Worm (Caenorhabditis elegans) whole organism, L1 larva: ENCODE measurements around the gene F28F5.6.
A peak's percentile ranks its signal among the peaks of the same experiment; 100 is the strongest.

Experiments
- C04F5.9 ChIP-seq: sonication (generic microtip); optimal IDR thresholded peaks from 2 replicates; lab custom pipeline; 2016; ENCODE audit warnings: missing genetic modification characterization, missing compliant biosample characterization
- C16A3.4 ChIP-seq: fragments of 150-350 bp; optimal IDR thresholded peaks from 2 replicates; lab custom pipeline; 2014; ENCODE audit warnings: missing biosample characterization, missing genetic modification characterization
- F16B12.6 ChIP-seq: fragments of 150-350 bp; optimal IDR thresholded peaks from 2 replicates; lab custom pipeline; 2014; ENCODE audit warnings: missing biosample characterization, missing genetic modification characterization
- blmp-1 ChIP-seq: fragments of 150-350 bp; optimal IDR thresholded peaks from 2 replicates; lab custom pipeline; 2014; ENCODE audit warnings: missing biosample characterization, missing genetic modification characterization
- dpl-1 ChIP-seq, 3 experiments: fragments of 150-350 bp in 2 of 3; sonication (generic microtip) in 1 of 3; optimal IDR thresholded peaks; 2 replicates each; lab custom pipeline; 2014 to 2017; ENCODE audit warnings: missing biosample characterization in 3 of 3, missing genetic modification characterization in 3 of 3, missing genetic modification reagents in 3 of 3
- dsc-1 ChIP-seq: sonication (generic microtip); optimal IDR thresholded peaks from 2 replicates; lab custom pipeline; 2016; ENCODE audit warnings: mild to moderate bottlenecking, missing genetic modification characterization, missing compliant biosample characterization
- efl-1 ChIP-seq, 4 experiments: fragments of 150-350 bp; optimal IDR thresholded peaks in 3 of 4; peaks in 1 of 4; 1 replicate in 1 of 4; 2 replicates in 3 of 4; lab custom pipeline; 2014; ENCODE audit warnings: missing biosample characterization in 2 of 4, missing genetic modification characterization in 2 of 4, missing genetic modification reagents in 2 of 4
- elt-2 ChIP-seq: sonication (generic microtip); optimal IDR thresholded peaks from 2 replicates; lab custom pipeline; 2016; ENCODE audit warnings: missing genetic modification characterization, mild to moderate bottlenecking, inconsistent platforms, missing compliant biosample characterization, missing genetic modification reagents
- elt-3 ChIP-seq, 6 experiments: fragments of 150-350 bp in 1 of 6; sonication (generic microtip); optimal IDR thresholded peaks; 2 replicates each; lab custom pipeline; 2017 to 2018; ENCODE audit warnings: missing biosample characterization in 6 of 6, missing genetic modification characterization in 6 of 6, inconsistent platforms in 1 of 6
- ets-5 ChIP-seq: fragments of 200-800 bp; sonication (Bioruptor generic); IDR thresholded peaks from 2 replicates; pipeline ENCODE4 v1.3.6; 2022; ENCODE audit warnings: missing genetic modification characterization, missing compliant biosample characterization
- fkh-4 ChIP-seq: sonication (generic microtip); optimal IDR thresholded peaks from 2 replicates; lab custom pipeline; 2016; ENCODE audit warnings: missing compliant biosample characterization, missing genetic modification characterization, borderline replicate concordance
- hpl-2 ChIP-seq: fragments of 150-350 bp; optimal IDR thresholded peaks from 2 replicates; lab custom pipeline; 2014; ENCODE audit warnings: missing biosample characterization, missing genetic modification reagents, missing genetic modification characterization
- jun-1 ChIP-seq: fragments of 150-350 bp; optimal IDR thresholded peaks from 2 replicates; lab custom pipeline; 2014; ENCODE audit warnings: missing biosample characterization, missing genetic modification reagents, missing genetic modification characterization
- lin-35 ChIP-seq, 2 experiments: fragments of 150-350 bp; optimal IDR thresholded peaks; 2 replicates each; lab custom pipeline; 2014; ENCODE audit warnings: missing biosample characterization in 2 of 2, missing genetic modification characterization in 2 of 2, missing genetic modification reagents in 2 of 2
- lsy-2 ChIP-seq, 2 experiments: fragments of 150-350 bp; optimal IDR thresholded peaks; 2 replicates each; lab custom pipeline; 2014; ENCODE audit warnings: missing biosample characterization in 2 of 2, missing genetic modification characterization in 2 of 2
- mdl-1 ChIP-seq, 2 experiments: fragments of 150-350 bp; optimal IDR thresholded peaks; 2 replicates each; lab custom pipeline; 2014 to 2017; ENCODE audit warnings: missing biosample characterization in 2 of 2, missing genetic modification characterization in 2 of 2, inconsistent platforms in 1 of 2
- mef-2 ChIP-seq: fragments of 150-350 bp; optimal IDR thresholded peaks from 2 replicates; lab custom pipeline; 2014; ENCODE audit warnings: missing biosample characterization, missing genetic modification characterization
- mep-1 ChIP-seq: fragments of 150-350 bp; optimal IDR thresholded peaks from 2 replicates; lab custom pipeline; 2014; ENCODE audit warnings: missing biosample characterization, missing genetic modification characterization
- nhr-19 ChIP-seq: fragments of 200-800 bp; sonication (Bioruptor generic); conservative IDR thresholded peaks from 2 replicates; pipeline ENCODE4 v1.3.6; 2022; ENCODE audit warnings: missing genetic modification characterization, missing compliant biosample characterization
- nhr-20 ChIP-seq: sonication (generic microtip); optimal IDR thresholded peaks from 2 replicates; lab custom pipeline; 2016; ENCODE audit warnings: mild to moderate bottlenecking, missing genetic modification characterization, missing compliant biosample characterization
- nhr-47 ChIP-seq: sonication (generic microtip); optimal IDR thresholded peaks from 2 replicates; lab custom pipeline; 2016; ENCODE audit warnings: mild to moderate bottlenecking, missing genetic modification characterization, moderate library complexity, missing compliant biosample characterization
- nhr-71 ChIP-seq: sonication (generic microtip); optimal IDR thresholded peaks from 2 replicates; lab custom pipeline; 2016; ENCODE audit warnings: mild to moderate bottlenecking, missing genetic modification characterization, moderate library complexity, missing compliant biosample characterization
- nhr-77 ChIP-seq: fragments of 150-350 bp; optimal IDR thresholded peaks from 2 replicates; lab custom pipeline; 2014; ENCODE audit warnings: missing biosample characterization, missing genetic modification characterization
- nhr-84 ChIP-seq: sonication (generic microtip); optimal IDR thresholded peaks from 2 replicates; lab custom pipeline; 2017; ENCODE audit warnings: missing biosample characterization, missing genetic modification characterization
- nhr-85 ChIP-seq: sonication (generic microtip); peaks from one replicate; lab custom pipeline; 2016; ENCODE audit warnings: missing genetic modification characterization, inconsistent platforms, missing compliant biosample characterization
- nhr-90 ChIP-seq: sonication (generic microtip); optimal IDR thresholded peaks from 2 replicates; lab custom pipeline; 2016; ENCODE audit warnings: mild to moderate bottlenecking, missing genetic modification characterization, missing compliant biosample characterization; ENCODE audit not compliant: poor library complexity
- pag-3 ChIP-seq: sonication (generic microtip); optimal IDR thresholded peaks from 2 replicates; lab custom pipeline; 2017; ENCODE audit warnings: missing genetic modification characterization, mild to moderate bottlenecking, missing compliant biosample characterization, antibody characterized with exemption, borderline replicate concordance; ENCODE audit not compliant: insufficient read depth
- rnt-1 ChIP-seq: sonication (generic microtip); optimal IDR thresholded peaks from 2 replicates; lab custom pipeline; 2016; ENCODE audit warnings: mild to moderate bottlenecking, missing genetic modification characterization, moderate library complexity, missing compliant biosample characterization
- skn-1 ChIP-seq: fragments of 150-350 bp; optimal IDR thresholded peaks from 2 replicates; lab custom pipeline; 2014; ENCODE audit warnings: missing biosample characterization, missing genetic modification characterization
- snu-23 ChIP-seq: sonication (generic microtip); optimal IDR thresholded peaks from 2 replicates; lab custom pipeline; 2016; ENCODE audit warnings: missing genetic modification characterization, missing compliant biosample characterization
- swsn-7 ChIP-seq: sonication (generic microtip); optimal IDR thresholded peaks from 2 replicates; lab custom pipeline; 2016; ENCODE audit warnings: missing genetic modification characterization, missing compliant biosample characterization
- tbx-2 ChIP-seq: sonication (generic microtip); optimal IDR thresholded peaks from 2 replicates; lab custom pipeline; 2016; ENCODE audit warnings: missing genetic modification characterization, missing compliant biosample characterization
- unc-130 ChIP-seq: fragments of 150-350 bp; optimal IDR thresholded peaks from 2 replicates; lab custom pipeline; 2017; ENCODE audit warnings: missing biosample characterization, missing genetic modification characterization, inconsistent platforms
- unc-30 ChIP-seq: sonication (generic microtip); optimal IDR thresholded peaks from 2 replicates; lab custom pipeline; 2017; ENCODE audit warnings: missing biosample characterization, missing genetic modification characterization
- unc-98 ChIP-seq: fragments of 200-800 bp; sonication (Bioruptor generic); IDR thresholded peaks from 2 replicates; pipeline ENCODE4 v1.3.6; 2022; ENCODE audit warnings: missing genetic modification characterization, missing compliant biosample characterization
- vab-15 ChIP-seq: sonication (generic microtip); optimal IDR thresholded peaks from 2 replicates; lab custom pipeline; 2017; ENCODE audit warnings: missing genotype, mild to moderate bottlenecking, missing genetic modification characterization, missing compliant biosample characterization
- xbp-1 ChIP-seq: sonication (generic microtip); optimal IDR thresholded peaks from 2 replicates; lab custom pipeline; 2016; ENCODE audit warnings: missing genetic modification characterization, missing compliant biosample characterization
- ztf-11 ChIP-seq, 2 experiments: sonication (generic microtip); optimal IDR thresholded peaks; 2 replicates each; lab custom pipeline; 2016 to 2017; ENCODE audit warnings: missing genetic modification characterization in 2 of 2, missing biosample characterization in 1 of 2, missing compliant biosample characterization in 1 of 2

The F28F5.6 gene

DNA sequence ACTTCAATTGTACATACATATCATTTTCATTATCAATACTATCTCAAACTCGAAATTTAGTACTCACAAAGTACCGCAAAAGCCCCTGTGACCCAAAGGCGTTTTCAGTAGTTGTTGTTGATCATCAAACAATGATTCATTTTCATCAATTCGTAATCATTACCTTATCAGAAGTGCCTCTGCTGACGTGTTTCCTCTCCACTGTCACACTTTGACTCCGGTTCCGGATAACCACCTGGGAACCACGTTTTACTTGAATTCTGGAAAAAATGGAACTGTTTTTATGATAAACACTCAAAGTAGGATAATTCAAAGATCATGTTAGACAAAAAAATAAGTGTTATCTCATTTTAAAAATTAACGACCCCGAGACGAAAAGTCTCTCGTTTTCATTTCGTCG is 1.1 kb downstream of the F28F5.6 start:
- TF ChIP-seq ets-5 (GFP tag; lab: Robert Waterston, UW), result no peak
- peak; percentile 74 for TF ChIP-seq elt-2 (tag; lab: Kevin White, UChicago)
- TF ChIP-seq dsc-1 (tag; lab: Kevin White, UChicago), result no peak

DNA sequence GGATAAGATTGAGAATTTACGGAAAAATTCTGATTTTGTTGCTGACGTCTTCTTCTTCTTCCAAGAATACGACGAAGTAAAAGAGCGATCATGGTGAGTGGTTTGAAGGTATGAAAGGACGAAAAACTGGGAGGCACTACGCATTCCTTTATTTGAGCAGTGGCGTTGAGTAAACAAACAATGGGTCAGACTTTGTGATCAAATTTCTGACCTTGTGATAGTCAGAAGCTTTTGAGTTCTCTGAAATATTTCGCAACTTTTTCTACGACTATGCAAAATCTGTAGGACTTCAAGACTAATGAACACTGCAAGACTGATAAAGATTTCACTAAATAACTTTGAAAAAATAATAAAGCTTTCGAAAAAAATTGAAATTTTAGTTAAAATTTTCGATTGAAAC is 2.2 kb downstream of the F28F5.6 start, which contains the start of gene F28F5.4:
Gene F28F5.4 (minus strand): TSS at position 104 of the 400 bp plus-strand sequence.
- TF ChIP-seq nhr-85, result peak; percentile 16
- no peak for TF ChIP-seq unc-30 (tag; lab: Kevin White, UChicago)
- no peak for TF ChIP-seq C04F5.9
- no peak for TF ChIP-seq elt-2 (tag; lab: Kevin White, UChicago)
- TF ChIP-seq fkh-4 (tag; lab: Kevin White, UChicago), result no peak
- TF ChIP-seq efl-1 (optimal IDR thresholded peaks at IDR 0.05; lab: Kevin White, UChicago), result no peak
- peak in 1 of 2 experiments; percentile 83 for TF ChIP-seq efl-1 (GFP tag; optimal IDR thresholded peaks at IDR 0.05 in 1 of 2; lab: Kevin White, UChicago)

DNA sequence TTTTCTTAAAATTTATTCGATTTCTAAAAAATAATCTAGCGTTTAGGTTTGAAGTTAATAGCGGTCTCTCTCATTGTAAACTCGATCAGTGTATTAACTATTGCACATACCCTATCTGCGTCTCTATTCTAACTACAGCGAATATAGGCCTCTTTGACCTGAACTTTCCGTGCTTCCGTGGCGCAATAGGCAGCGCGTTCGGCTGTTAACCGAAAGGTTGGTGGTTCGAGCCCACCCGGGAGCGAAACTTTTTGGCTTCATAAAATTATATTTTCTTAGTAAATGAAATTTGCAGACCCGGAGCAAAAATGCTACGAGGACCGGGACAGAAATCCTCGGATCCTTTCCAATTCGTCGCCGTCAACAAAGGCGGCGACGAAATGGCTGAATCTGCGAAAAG is 13.8 kb downstream of the F28F5.6 start:
- TF ChIP-seq unc-130 (tag; lab: Kevin White, UChicago) (peak; percentile 12), ztf-11 (tag; optimal IDR thresholded peaks at IDR 0.05; lab: Kevin White, UChicago) (no peak), nhr-47 (tag; lab: Kevin White, UChicago) (peak; percentile 51), nhr-71 (tag; lab: Kevin White, UChicago) (peak; percentile 50), mef-2 (tag; lab: Kevin White, UChicago) (no peak), nhr-84 (tag; lab: Kevin White, UChicago) (no peak), elt-3 (tag; optimal IDR thresholded peaks at IDR 0.05; lab: Kevin White, UChicago) (peak in 1 of 6 experiments; percentile 6), elt-2 (tag; lab: Kevin White, UChicago) (peak; percentile 24), rnt-1 (peak; percentile 46), nhr-77 (no peak), nhr-85 (peak; percentile 58), mdl-1 (tag; optimal IDR thresholded peaks at IDR 0.05; lab: Kevin White, UChicago) (peak in 1 of 2 experiments; percentile 34), blmp-1 (peak; percentile 6), dpl-1 (GFP tag; optimal IDR thresholded peaks at IDR 0.05; lab: Kevin White, UChicago) (peak in 1 of 3 experiments; percentile 19), lsy-2 (tag; optimal IDR thresholded peaks at IDR 0.05; lab: Kevin White, UChicago) (peak in 1 of 2 experiments; percentile 58), efl-1 (optimal IDR thresholded peaks at IDR 0.05; lab: Kevin White, UChicago) (peak; percentile 25 to 34), efl-1 (GFP tag; optimal IDR thresholded peaks at IDR 0.05 in 1 of 2; lab: Kevin White, UChicago) (peak; percentile 14 to 85), mep-1 (peak; percentile 46), hpl-2 (GFP tag; lab: Kevin White, UChicago) (no peak), nhr-20 (tag; lab: Kevin White, UChicago) (peak; percentile 49), jun-1 (tag; lab: Kevin White, UChicago) (no peak), nhr-19 (GFP tag; lab: Robert Waterston, UW) (peak; percentile 59), tbx-2 (tag; lab: Kevin White, UChicago) (peak; percentile 1), swsn-7 (tag; lab: Kevin White, UChicago) (peak; percentile 6), C16A3.4 (tag; lab: Kevin White, UChicago) (peak; percentile 28), F16B12.6 (tag; lab: Kevin White, UChicago) (no peak), nhr-90 (peak; percentile 69), pag-3 (no peak), snu-23 (peak; percentile 56), xbp-1 (tag; lab: Kevin White, UChicago) (no peak), skn-1 (tag; lab: Kevin White, UChicago) (peak; percentile 18), lin-35 (GFP tag; optimal IDR thresholded peaks at IDR 0.05; lab: Kevin White, UChicago) (peak; percentile 6 to 63)
- TF ChIP-seq, all 84 proteins: peak for 22

DNA sequence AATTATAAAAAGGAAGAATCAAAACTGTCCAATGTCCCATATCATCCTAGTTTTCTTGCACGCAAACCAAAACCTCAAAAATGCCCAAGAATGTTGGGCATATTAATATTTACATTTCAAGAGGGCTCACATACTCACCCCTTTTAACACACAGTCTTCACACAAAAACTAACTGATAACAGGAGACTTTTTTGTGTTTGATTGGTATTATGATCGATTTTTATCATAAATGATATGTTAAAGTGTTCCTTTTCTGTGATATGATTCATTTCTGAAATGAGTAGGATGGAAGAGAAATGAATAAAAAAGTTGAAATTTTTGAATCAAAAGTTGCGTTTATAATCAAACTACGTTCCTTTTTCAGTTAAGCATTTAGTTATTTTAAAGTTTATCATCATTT is 16.1 kb downstream of the F28F5.6 start:
- no peak for TF ChIP-seq unc-98 (GFP tag; lab: Robert Waterston, UW)
- peak; percentile 47 for TF ChIP-seq elt-2 (tag; lab: Kevin White, UChicago)
- no peak for TF ChIP-seq vab-15 (tag; lab: Kevin White, UChicago)
